1 fruit fly cellular context compared by ENCODE assay signal in the genomic region with DNA sequence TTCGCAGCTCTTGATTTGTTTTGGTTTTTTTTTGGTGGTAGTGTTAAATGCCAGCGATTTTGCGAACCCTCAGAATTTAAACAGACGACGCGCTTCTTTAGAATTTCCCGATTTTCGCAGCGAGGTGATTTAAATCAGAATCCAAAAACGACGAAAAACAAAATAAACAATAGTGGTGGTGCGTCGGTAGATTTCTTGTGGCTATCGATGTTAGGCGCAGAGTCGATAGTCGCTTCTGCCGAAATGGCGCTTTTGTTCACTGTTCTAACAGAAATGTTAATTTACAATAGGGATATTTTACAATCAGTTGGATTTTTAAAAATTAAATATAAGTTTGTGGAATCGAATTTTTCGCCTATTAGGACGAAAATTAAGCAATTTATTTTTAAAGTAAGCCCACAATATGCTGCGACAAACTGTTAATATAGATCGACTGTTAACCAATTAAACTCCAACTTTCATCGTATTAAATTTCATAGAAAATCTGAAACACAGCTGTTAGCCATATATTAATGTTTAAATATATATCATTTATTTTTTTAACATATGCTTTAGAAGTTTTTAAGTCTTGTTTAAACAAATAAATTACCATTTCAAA.
TF ChIP-seq lines count a peak whose summit lies in the region.

A gene (minus strand): TSS at position 176 of the 598 bp plus-strand sequence.

TF ChIP-seq in whole organism, embryonic, 481 proteins besides CTCF, POLR2A, EP300 and RAD21 (continued from another document):
- TF ChIP-seq tap (tag; optimal IDR thresholded peaks at IDR 0.05; lab: Kevin White, UChicago) (no peak), ham (GFP tag; IDR thresholded peaks at IDR 0.05; lab: Robert Waterston, UW) (no peak), Opbp (GFP tag; IDR thresholded peaks at IDR 0.05; lab: Robert Waterston, UW; ENCODE audit: partially characterized antibody) (peak; percentile 88), BtbVII (GFP tag; optimal IDR thresholded peaks at IDR 0.05; lab: Kevin White, UChicago) (no peak), CG14014 (GFP tag; IDR thresholded peaks at IDR 0.05; lab: Robert Waterston, UW) (no peak), Taf1 (GFP tag; IDR thresholded peaks at IDR 0.05; lab: Robert Waterston, UW) (no peak), grn (GFP tag; optimal IDR thresholded peaks at IDR 0.05; lab: Kevin White, UChicago) (no peak), grau (tag; optimal IDR thresholded peaks at IDR 0.05; lab: Kevin White, UChicago) (no peak), danr (GFP tag; IDR thresholded peaks at IDR 0.05; lab: Robert Waterston, UW) (no peak), amos (GFP tag; IDR thresholded peaks at IDR 0.05; lab: Robert Waterston, UW; ENCODE audit: partially characterized antibody) (peak; percentile 92; the same call in 1 of the 2 replicates), bowl (GFP tag; IDR thresholded peaks at IDR 0.05; lab: Robert Waterston, UW) (no peak), CG31388 (GFP tag; optimal IDR thresholded peaks at IDR 0.05; lab: Kevin White, UChicago) (no peak), lov (optimal IDR thresholded peaks at IDR 0.05; lab: Kevin White, UChicago) (no peak), lov (GFP tag; IDR thresholded peaks at IDR 0.05; lab: Robert Waterston, UW) (no peak), Sox100B (GFP tag; optimal IDR thresholded peaks at IDR 0.05; lab: Kevin White, UChicago) (no peak), Lpt (GFP tag; optimal IDR thresholded peaks at IDR 0.05; lab: Kevin White, UChicago) (no peak), tll (GFP tag; optimal IDR thresholded peaks at IDR 0.05; lab: Kevin White, UChicago) (no peak), tio (GFP tag; optimal IDR thresholded peaks at IDR 0.05; lab: Kevin White, UChicago) (no peak), CG8281 (tag; optimal IDR thresholded peaks at IDR 0.05; lab: Kevin White, UChicago) (no peak), ken (GFP tag; IDR thresholded peaks at IDR 0.05; lab: Robert Waterston, UW) (no peak), CG12769 (tag; optimal IDR thresholded peaks at IDR 0.05; lab: Kevin White, UChicago) (no peak), wdn (GFP tag; IDR thresholded peaks at IDR 0.05; lab: Robert Waterston, UW) (no peak), crc (GFP tag; optimal IDR thresholded peaks at IDR 0.05; lab: Kevin White, UChicago) (no peak), CG3065 (GFP tag; optimal IDR thresholded peaks at IDR 0.05; lab: Kevin White, UChicago) (no peak), CG5245 (GFP tag; optimal IDR thresholded peaks at IDR 0.05; lab: Kevin White, UChicago) (no peak), nom (GFP tag; optimal IDR thresholded peaks at IDR 0.05; lab: Kevin White, UChicago) (no peak), CG10979 (tag; optimal IDR thresholded peaks at IDR 0.05; lab: Kevin White, UChicago) (no peak), Ravus (GFP tag; IDR thresholded peaks at IDR 0.05; lab: Robert Waterston, UW) (no peak), CG17385 (GFP tag; optimal IDR thresholded peaks at IDR 0.05; lab: Kevin White, UChicago) (no peak), CG3838 (GFP tag; optimal IDR thresholded peaks at IDR 0.05; lab: Kevin White, UChicago) (no peak), Nf-YB (GFP tag; optimal IDR thresholded peaks at IDR 0.05; lab: Kevin White, UChicago) (no peak), CG9817 (tag; optimal IDR thresholded peaks at IDR 0.05; lab: Kevin White, UChicago) (no peak), CG12236 (GFP tag; optimal IDR thresholded peaks at IDR 0.05; lab: Kevin White, UChicago) (no peak), CG6654 (GFP tag; optimal IDR thresholded peaks at IDR 0.05; lab: Kevin White, UChicago) (no peak), CG43689 (GFP tag; IDR thresholded peaks at IDR 0.05; lab: Robert Waterston, UW) (no peak), jing (GFP tag; optimal IDR thresholded peaks at IDR 0.05; lab: Kevin White, UChicago) (no peak), gem (tag; optimal IDR thresholded peaks at IDR 0.05; lab: Kevin White, UChicago) (no peak), CG4424 (GFP tag; optimal IDR thresholded peaks at IDR 0.05; lab: Kevin White, UChicago) (no peak), CG30403 (GFP tag; optimal IDR thresholded peaks at IDR 0.05; lab: Kevin White, UChicago) (no peak), Aef1 (GFP tag; IDR thresholded peaks at IDR 0.05; lab: Robert Waterston, UW) (no peak), CG13123 (GFP tag; optimal IDR thresholded peaks at IDR 0.05; lab: Kevin White, UChicago) (no peak), CG6175 (GFP tag; IDR thresholded peaks at IDR 0.05; lab: Robert Waterston, UW) (no peak), chif (GFP tag; optimal IDR thresholded peaks at IDR 0.05; lab: Kevin White, UChicago) (no peak), Nf-YA (GFP tag; IDR thresholded peaks at IDR 0.05; lab: Robert Waterston, UW) (no peak), CG10959 (GFP tag; IDR thresholded peaks at IDR 0.05; lab: Robert Waterston, UW) (no peak), Ets65A (GFP tag; lab: Kevin White, UChicago) (no peak), CG10147 (GFP tag; optimal IDR thresholded peaks at IDR 0.05; lab: Kevin White, UChicago) (no peak), emc (GFP tag; optimal IDR thresholded peaks at IDR 0.05; lab: Kevin White, UChicago) (no peak), GATAe (GFP tag; conservative IDR thresholded peaks at IDR 0.05; lab: Robert Waterston, UW) (no peak), Sry-β (GFP tag; optimal IDR thresholded peaks at IDR 0.05; lab: Kevin White, UChicago) (no peak), sc (optimal IDR thresholded peaks at IDR 0.05; lab: Kevin White, UChicago) (no peak), sc (GFP tag; optimal IDR thresholded peaks at IDR 0.05; lab: Kevin White, UChicago) (no peak), Poxn (GFP tag; IDR thresholded peaks at IDR 0.05; lab: Robert Waterston, UW) (no peak), al (GFP tag; IDR thresholded peaks at IDR 0.05; lab: Robert Waterston, UW) (no peak), cad (GFP tag; optimal IDR thresholded peaks at IDR 0.05; lab: Kevin White, UChicago) (no peak), CG1603 (tag; optimal IDR thresholded peaks at IDR 0.05; lab: Kevin White, UChicago) (peak; percentile 69), CG10654 (GFP tag; optimal IDR thresholded peaks at IDR 0.05; lab: Kevin White, UChicago) (no peak), CG1529 (GFP tag; optimal IDR thresholded peaks at IDR 0.05; lab: Kevin White, UChicago) (no peak), HLHmδ (GFP tag; optimal IDR thresholded peaks at IDR 0.05; lab: Kevin White, UChicago) (no peak), zfh1 (GFP tag; IDR thresholded peaks at IDR 0.05; lab: Robert Waterston, UW) (0 out of 3 replicates have a peak, but pooled peaks have one; percentile 11), Dbx (GFP tag; IDR thresholded peaks at IDR 0.05; lab: Robert Waterston, UW) (no peak), CG14965 (GFP tag; optimal IDR thresholded peaks at IDR 0.05; lab: Kevin White, UChicago; ENCODE audit: borderline replicate concordance) (no peak), hbn (GFP tag; IDR thresholded peaks at IDR 0.05; lab: Robert Waterston, UW; ENCODE audit: partially characterized antibody) (peak; percentile 71), stc (GFP tag; IDR thresholded peaks at IDR 0.05; lab: Robert Waterston, UW) (no peak), Fer3 (tag; optimal IDR thresholded peaks at IDR 0.05; lab: Kevin White, UChicago) (no peak), ab (GFP tag; optimal IDR thresholded peaks at IDR 0.05; lab: Kevin White, UChicago) (no peak), fd102C (GFP tag; optimal IDR thresholded peaks at IDR 0.05; lab: Kevin White, UChicago) (no peak), eve (GFP tag; optimal IDR thresholded peaks at IDR 0.05; lab: Kevin White, UChicago) (no peak), rib (GFP tag; IDR thresholded peaks at IDR 0.05; lab: Robert Waterston, UW) (no peak), Lim3 (GFP tag; IDR thresholded peaks at IDR 0.05; lab: Robert Waterston, UW) (no peak), NC2α (GFP tag; optimal IDR thresholded peaks at IDR 0.05; lab: Kevin White, UChicago) (no peak), CG11696 (GFP tag; IDR thresholded peaks at IDR 0.05; lab: Robert Waterston, UW) (no peak), Bgb (GFP tag; IDR thresholded peaks at IDR 0.05; lab: Robert Waterston, UW; ENCODE audit: partially characterized antibody) (peak; percentile 83), CG34224 (GFP tag; IDR thresholded peaks at IDR 0.05; lab: Robert Waterston, UW; ENCODE audit: partially characterized antibody) (peak; percentile 75; the same call in 2 of the 3 replicates), D19B (GFP tag; optimal IDR thresholded peaks at IDR 0.05; lab: Kevin White, UChicago) (no peak), twi (tag; optimal IDR thresholded peaks at IDR 0.05; lab: Kevin White, UChicago) (no peak), sd (tag; optimal IDR thresholded peaks at IDR 0.05; lab: Kevin White, UChicago) (no peak), tin (GFP tag; optimal IDR thresholded peaks at IDR 0.05; lab: Kevin White, UChicago) (no peak), CG6683 (GFP tag; optimal IDR thresholded peaks at IDR 0.05; lab: Kevin White, UChicago) (no peak)
TF ChIP-seq in whole organism, embryonic: peak in this region for 70.
